Fruit fly (Drosophila melanogaster): ENCODE results near the gene CG8997.

CG8997 gene

dm6 chr2L:13851098-13851497, 6.0 kb upstream of the CG8997 start:
- no peak for TF ChIP-seq CTCF (optimal IDR thresholded peaks at IDR 0.05)
- TF ChIP-seq CG8478 (optimal IDR thresholded peaks at IDR 0.05): no peak

- TF ChIP-seq CG8478 (optimal IDR thresholded peaks at IDR 0.05) (no peak), CTCF (optimal IDR thresholded peaks at IDR 0.05) (no peak)
Measured at dm6 chr2L:13849125-13849524, 4.0 kb upstream of the CG8997 start, which contains the start of gene CG7968. Gene CG7968 (plus strand): TSS chr2L:13849400.

dm6 chr2L:13847625-13848024, 2.5 kb upstream of the CG8997 start, which contains the start of gene CG7953:
Gene CG7953 (plus strand): TSS chr2L:13847925.
- TF ChIP-seq CTCF (optimal IDR thresholded peaks at IDR 0.05): no peak
- TF ChIP-seq CG8478 (optimal IDR thresholded peaks at IDR 0.05): no peak

- TF ChIP-seq CG8478 (optimal IDR thresholded peaks at IDR 0.05) (no peak), CTCF (optimal IDR thresholded peaks at IDR 0.05) (no peak)
Measured at dm6 chr2L:13846239-13846802, 1.2 kb upstream of the CG8997 start, which contains the start of gene CG7916. Gene CG7916 (plus strand): TSS chr2L:13846752.

- TF ChIP-seq CTCF (optimal IDR thresholded peaks at IDR 0.05): no peak
- TF ChIP-seq CG8478 (optimal IDR thresholded peaks at IDR 0.05): no peak
Measured at dm6 chr2L:13843692-13844284, 1.3 kb downstream of the CG8997 start, which contains the start of gene CG33306. Gene CG33306 (minus strand): TSS chr2L:13843742.

- no peak for TF ChIP-seq CTCF (optimal IDR thresholded peaks at IDR 0.05)
- TF ChIP-seq CG8478 (optimal IDR thresholded peaks at IDR 0.05): no peak
Measured at dm6 chr2L:13842572-13842971, 2.6 kb downstream of the CG8997 start.

- TF ChIP-seq CG8478 (optimal IDR thresholded peaks at IDR 0.05) (no peak), CTCF (optimal IDR thresholded peaks at IDR 0.05) (peak; percentile 40 to 74)
Measured at dm6 chr2L:13842078-13842477, 3.0 kb downstream of the CG8997 start.

- TF ChIP-seq CTCF (optimal IDR thresholded peaks at IDR 0.05) (no peak), CG8478 (optimal IDR thresholded peaks at IDR 0.05) (no peak)
Measured at dm6 chr2L:13841508-13841907, 3.6 kb downstream of the CG8997 start, which contains the start of gene CG33307. Gene CG33307 (minus strand): TSS chr2L:13841520.

- TF ChIP-seq CG8478 (optimal IDR thresholded peaks at IDR 0.05) (no peak), CTCF (optimal IDR thresholded peaks at IDR 0.05) (no peak)
Measured at dm6 chr2L:13839744-13840151, 5.4 kb downstream of the CG8997 start.

- no peak for TF ChIP-seq CTCF (optimal IDR thresholded peaks at IDR 0.05)
Measured at dm6 chr2L:13838647-13839390, 6.3 kb downstream of the CG8997 start.

dm6 chr2L:13837579-13837978, 7.5 kb downstream of the CG8997 start:
- no peak for TF ChIP-seq CG8478 (optimal IDR thresholded peaks at IDR 0.05)
- no peak for TF ChIP-seq CTCF (optimal IDR thresholded peaks at IDR 0.05)

- no peak for TF ChIP-seq CG8478 (optimal IDR thresholded peaks at IDR 0.05)
- no peak for TF ChIP-seq CTCF (optimal IDR thresholded peaks at IDR 0.05)
Measured at dm6 chr2L:13835959-13836358, 9.2 kb downstream of the CG8997 start.

dm6 chr2L:13835002-13835910, 9.9 kb downstream of the CG8997 start, which contains the start of the genes mRpS23 and CenG1A:
Gene mRpS23 (minus strand): TSS chr2L:13835072.
Gene CenG1A (plus strand): TSS chr2L:13835564.
- TF ChIP-seq CG8478 (optimal IDR thresholded peaks at IDR 0.05) (no peak), CTCF (optimal IDR thresholded peaks at IDR 0.05) (no peak)

dm6 chr2L:13833058-13833457, 12.1 kb downstream of the CG8997 start, which contains the start of the genes GatC, PolG2 and Polr2C:
Gene GatC (minus strand): TSS chr2L:13833105.
Gene PolG2 (minus strand): TSS chr2L:13833105.
Gene Polr2C (plus strand): TSS chr2L:13833337.
- TF ChIP-seq CTCF (optimal IDR thresholded peaks at IDR 0.05): no peak
- no peak for TF ChIP-seq CG8478 (optimal IDR thresholded peaks at IDR 0.05)
